Fruit fly (Drosophila melanogaster): Measurements from ENCODE around the gene mRpS34.

Gene mRpS34

dm6 chr3L:16377768-16378764, 30.2 kb downstream of the mRpS34 start, which contains the start of gene roq (continued):
- peak; percentile 15 for TF ChIP-seq corto (GFP tag; optimal IDR thresholded peaks at IDR 0.05)
- TF ChIP-seq CG6791 (GFP tag; IDR thresholded peaks at IDR 0.05; ENCODE audit: partially characterized antibody), result peak; percentile 64; the same call in 2 of the 3 replicates
- TF ChIP-seq CG12744 (GFP tag; optimal IDR thresholded peaks at IDR 0.05), result no peak
- TF ChIP-seq CG13287 (GFP tag; IDR thresholded peaks at IDR 0.05; ENCODE audit: partially characterized antibody), result peak; percentile 72; the same call in 1 of the 2 replicates
- TF ChIP-seq Bdp1 (GFP tag; optimal IDR thresholded peaks at IDR 0.05), result no peak
- no peak for TF ChIP-seq CG7987 (GFP tag; optimal IDR thresholded peaks at IDR 0.05)
- peak; percentile 74 for TF ChIP-seq sens (GFP tag)
- peak; percentile 36 for TF ChIP-seq grau (tag; optimal IDR thresholded peaks at IDR 0.05)
- TF ChIP-seq Abd-B (GFP tag; optimal IDR thresholded peaks at IDR 0.05), result peak; percentile 23
- TF ChIP-seq ato (GFP tag; IDR thresholded peaks at IDR 0.05; ENCODE audit: partially characterized antibody), result peak; percentile 46; the same call in 1 of the 2 replicates
- TF ChIP-seq CG15514 (GFP tag; optimal IDR thresholded peaks at IDR 0.05), result peak; percentile 53
- TF ChIP-seq Lhr (GFP tag; optimal IDR thresholded peaks at IDR 0.05), result peak; percentile 39
- no peak for TF ChIP-seq Fer3 (tag; optimal IDR thresholded peaks at IDR 0.05)
- no peak for TF ChIP-seq Hr78 (GFP tag; optimal IDR thresholded peaks at IDR 0.05)
- TF ChIP-seq gfzf (GFP tag; optimal IDR thresholded peaks at IDR 0.05), result peak; percentile 96
- TF ChIP-seq Trl (optimal IDR thresholded peaks at IDR 0.05), result peak; percentile 23 to 46
- TF ChIP-seq Trl (GFP tag; optimal IDR thresholded peaks at IDR 0.05), result no peak
- TF ChIP-seq gsb (GFP tag; IDR thresholded peaks at IDR 0.05), result no peak
- TF ChIP-seq Xbp1 (GFP tag; optimal IDR thresholded peaks at IDR 0.05), result peak; percentile 1
- peak; percentile 57 for TF ChIP-seq nmo (GFP tag; optimal IDR thresholded peaks at IDR 0.05)
- TF ChIP-seq CG9437 (GFP tag; optimal IDR thresholded peaks at IDR 0.05), result peak; percentile 95
- TF ChIP-seq sens-2 (GFP tag; IDR thresholded peaks at IDR 0.05), result no peak
- TF ChIP-seq CG4730 (GFP tag; IDR thresholded peaks at IDR 0.05), result no peak
- peak; percentile 51 for TF ChIP-seq CG17829 (tag; optimal IDR thresholded peaks at IDR 0.05)
- no peak for TF ChIP-seq CG6689 (GFP tag; IDR thresholded peaks at IDR 0.05)
- no peak for TF ChIP-seq Adf1 (GFP tag; IDR thresholded peaks at IDR 0.05)
- peak; percentile 52 for TF ChIP-seq phol (tag; optimal IDR thresholded peaks at IDR 0.05)
- peak; percentile 4 for TF ChIP-seq twi (tag; optimal IDR thresholded peaks at IDR 0.05)
- no peak for TF ChIP-seq odd (GFP tag; optimal IDR thresholded peaks at IDR 0.05)
- TF ChIP-seq sna (GFP tag; IDR thresholded peaks at IDR 0.05; ENCODE audit: partially characterized antibody), result 0 out of 2 replicates have a peak, but pooled peaks have one; percentile 19
- no peak for TF ChIP-seq CG30431 (GFP tag; optimal IDR thresholded peaks at IDR 0.05)
- peak; percentile 26 for TF ChIP-seq exex (tag; optimal IDR thresholded peaks at IDR 0.05)
- TF ChIP-seq chinmo (GFP tag; IDR thresholded peaks at IDR 0.05; ENCODE audit: partially characterized antibody), result peak; percentile 72; the same call in 3 of the 4 replicates
- TF ChIP-seq fu2 (GFP tag; optimal IDR thresholded peaks at IDR 0.05), result no peak
- peak; percentile 45 for TF ChIP-seq vvl (GFP tag; IDR thresholded peaks at IDR 0.05)
- TF ChIP-seq Neu2 (GFP tag; optimal IDR thresholded peaks at IDR 0.05; ENCODE audit: borderline replicate concordance), result no peak
- peak; percentile 61 for TF ChIP-seq CG12659 (GFP tag; optimal IDR thresholded peaks at IDR 0.05)
- TF ChIP-seq Asciz (GFP tag; optimal IDR thresholded peaks at IDR 0.05), result no peak
- TF ChIP-seq CG6654 (GFP tag; optimal IDR thresholded peaks at IDR 0.05), result no peak
- TF ChIP-seq CG13624 (GFP tag; optimal IDR thresholded peaks at IDR 0.05), result peak; percentile 12
- TF ChIP-seq Hand (GFP tag; optimal IDR thresholded peaks at IDR 0.05), result no peak
- TF ChIP-seq Chrac-16 (GFP tag; optimal IDR thresholded peaks at IDR 0.05), result no peak
- no peak for TF ChIP-seq CG3065 (GFP tag; optimal IDR thresholded peaks at IDR 0.05)
- TF ChIP-seq CG18619 (GFP tag; optimal IDR thresholded peaks at IDR 0.05), result no peak
- peak; percentile 68 for TF ChIP-seq trem (tag; optimal IDR thresholded peaks at IDR 0.05)
- no peak for TF ChIP-seq CG7357 (GFP tag; IDR thresholded peaks at IDR 0.05)
- TF ChIP-seq esg (GFP tag; conservative IDR thresholded peaks at IDR 0.05), result no peak
